Worm (Caenorhabditis elegans): Measurements from ENCODE around the gene ttr-48.

ce11 chrX:3828598-3829204 is 13.5 kb downstream of the ttr-48 start:
- TF ChIP-seq dpl-1 (GFP tag; optimal IDR thresholded peaks at IDR 0.05) (no peak), tlf-1 (GFP tag; optimal IDR thresholded peaks at IDR 0.05) (no peak), zim-3 (tag; optimal IDR thresholded peaks at IDR 0.05) (no peak)
